Worm (Caenorhabditis elegans): ENCODE data around the gene hmit-1.2.

- TF ChIP-seq sma-9 (GFP tag; optimal IDR thresholded peaks at IDR 0.05) (no peak), sma-9 (tag; optimal IDR thresholded peaks at IDR 0.05) (no peak), unc-62 (GFP tag; optimal IDR thresholded peaks at IDR 0.05) (no peak), snpc-4 (tag; optimal IDR thresholded peaks at IDR 0.05) (no peak), aly-2 (tag; optimal IDR thresholded peaks at IDR 0.05) (no peak), ama-1 (optimal IDR thresholded peaks at IDR 0.05) (no peak), R02D3.7 (tag; optimal IDR thresholded peaks at IDR 0.05) (no peak)
Observed at ce11 chrV:18511847-18512246, 12.7 kb upstream of the hmit-1.2 start.
